Fruit fly (Drosophila melanogaster) whole organism, prepupa: Measurements from ENCODE around the gene CG13659.

Experiments
- CG10669 ChIP-seq: fragments of 200-800 bp; sonication (Bioruptor generic); optimal IDR thresholded peaks from 3 replicates; lab custom pipeline; 2018; ENCODE audit warnings: missing biosample characterization, mild to moderate bottlenecking, missing genetic modification characterization, moderate library complexity
- CG11762 ChIP-seq: fragments of 200-800 bp; sonication (Bioruptor generic); optimal IDR thresholded peaks from 3 replicates; lab custom pipeline; 2016; ENCODE audit warnings: missing biosample characterization, missing genetic modification characterization; ENCODE audit not compliant: insufficient read depth
- CG1621 ChIP-seq: fragments of 200-800 bp; sonication (Bioruptor generic); optimal IDR thresholded peaks from 3 replicates; lab custom pipeline; 2018; ENCODE audit warnings: missing biosample characterization, mild to moderate bottlenecking, missing genetic modification characterization
- CG6854 ChIP-seq: fragments of 200-800 bp; sonication (Bioruptor generic); optimal IDR thresholded peaks from 2 replicates; lab custom pipeline; 2017; ENCODE audit warnings: missing biosample characterization, mild to moderate bottlenecking, missing genetic modification characterization
- CG7368 ChIP-seq: fragments of 200-800 bp; sonication (Bioruptor generic); optimal IDR thresholded peaks from 3 replicates; lab custom pipeline; 2016; ENCODE audit warnings: missing biosample characterization, missing genetic modification characterization
- CG8319 ChIP-seq: fragments of 200-800 bp; sonication (Bioruptor generic); optimal IDR thresholded peaks from 3 replicates; lab custom pipeline; 2016; ENCODE audit warnings: missing biosample characterization, missing genetic modification characterization
- Ets21C ChIP-seq: fragments of 200-800 bp; sonication (Bioruptor generic); optimal IDR thresholded peaks from 3 replicates; lab custom pipeline; 2016; ENCODE audit warnings: missing biosample characterization, missing genetic modification characterization
- Hr38 ChIP-seq: sonication (Bioruptor generic); optimal IDR thresholded peaks from 2 replicates; lab custom pipeline; 2016; ENCODE audit warnings: missing biosample characterization, missing genetic modification characterization
- achi ChIP-seq: fragments of 200-800 bp; sonication (Bioruptor generic); optimal IDR thresholded peaks from 3 replicates; lab custom pipeline; 2016; ENCODE audit warnings: missing biosample characterization, missing genetic modification characterization
- dac ChIP-seq: fragments of 200-800 bp; sonication (Bioruptor generic); optimal IDR thresholded peaks from 2 replicates; lab custom pipeline; 2017; ENCODE audit warnings: missing biosample characterization, mild to moderate bottlenecking, missing genetic modification characterization
- esn ChIP-seq: fragments of 200-800 bp; sonication (Bioruptor generic); optimal IDR thresholded peaks from 2 replicates; lab custom pipeline; 2016; ENCODE audit warnings: missing biosample characterization, mild to moderate bottlenecking, missing genetic modification characterization, moderate library complexity
- fd85E ChIP-seq: fragments of 200-800 bp; sonication (Bioruptor generic); optimal IDR thresholded peaks from 3 replicates; lab custom pipeline; 2016; ENCODE audit warnings: missing biosample characterization, missing genetic modification characterization
- topi ChIP-seq: fragments of 200-800 bp; sonication (Bioruptor generic); optimal IDR thresholded peaks from 3 replicates; lab custom pipeline; 2016; ENCODE audit warnings: missing biosample characterization, missing genetic modification characterization

- TF ChIP-seq CG11762 (GFP tag; lab: Kevin White, UChicago): no peak
- TF ChIP-seq CG6854 (GFP tag; lab: Kevin White, UChicago): no peak
- TF ChIP-seq topi (GFP tag; lab: Kevin White, UChicago): no peak
- TF ChIP-seq Hr38 (GFP tag; lab: Kevin White, UChicago): no peak
- TF ChIP-seq achi (GFP tag; lab: Kevin White, UChicago): no peak
- TF ChIP-seq esn (GFP tag; lab: Kevin White, UChicago): no peak
- TF ChIP-seq fd85E (GFP tag; lab: Kevin White, UChicago): no peak
- no peak for TF ChIP-seq Ets21C (GFP tag; lab: Kevin White, UChicago)
- TF ChIP-seq CG8319: no peak
- TF ChIP-seq CG10669 (GFP tag; lab: Kevin White, UChicago): no peak
- no peak for TF ChIP-seq CG7368
- no peak for TF ChIP-seq CG1621 (tag; lab: Kevin White, UChicago)
- no peak for TF ChIP-seq dac (GFP tag; lab: Kevin White, UChicago)
These were observed 7.5 kb downstream of the CG13659 start, which contains the start of gene CG10550 for dm6 chr3R:25308228-25308627.
